Fruit fly (Drosophila melanogaster) whole organism, adult: ENCODE results near the gene CG12420.
A peak's percentile ranks its signal among the peaks of the same experiment; 100 is the strongest.

Experiments
- CG11617 ChIP-seq: fragments of 200-800 bp; sonication (Bioruptor generic); optimal IDR thresholded peaks from 2 replicates; lab custom pipeline; 2017; ENCODE audit warnings: mild to moderate bottlenecking, missing biosample characterization, missing genetic modification reagents, missing genetic modification characterization
- CG12768 ChIP-seq: fragments of 200-800 bp; sonication (Bioruptor generic); optimal IDR thresholded peaks from 2 replicates; lab custom pipeline; 2017; ENCODE audit warnings: missing biosample characterization, missing genetic modification characterization, mild to moderate bottlenecking, moderate library complexity, missing genetic modification reagents
- CG14711 ChIP-seq: fragments of 200-800 bp; sonication (Bioruptor generic); optimal IDR thresholded peaks from 2 replicates; lab custom pipeline; 2018; ENCODE audit warnings: missing biosample characterization, mild to moderate bottlenecking, missing genetic modification characterization, moderate library complexity
- CG1620 ChIP-seq: fragments of 200-800 bp; sonication (Bioruptor generic); optimal IDR thresholded peaks from 2 replicates; lab custom pipeline; 2016; ENCODE audit warnings: missing biosample characterization, missing genetic modification characterization
- CG33017 ChIP-seq: fragments of 200-800 bp; sonication (Bioruptor generic); optimal IDR thresholded peaks from 2 replicates; lab custom pipeline; 2018; ENCODE audit warnings: missing biosample characterization, mild to moderate bottlenecking, missing genetic modification characterization, moderate library complexity
- CG5204 ChIP-seq: fragments of 200-800 bp; sonication (Bioruptor generic); optimal IDR thresholded peaks from 2 replicates; lab custom pipeline; 2016; ENCODE audit warnings: missing biosample characterization, missing genetic modification characterization
- CG7045 ChIP-seq: fragments of 200-800 bp; sonication (Bioruptor generic); optimal IDR thresholded peaks from 2 replicates; lab custom pipeline; 2017; ENCODE audit warnings: missing biosample characterization, mild to moderate bottlenecking, missing genetic modification characterization
- CG7101 ChIP-seq: fragments of 200-800 bp; sonication (Bioruptor generic); optimal IDR thresholded peaks from 2 replicates; lab custom pipeline; 2018; ENCODE audit warnings: missing biosample characterization, mild to moderate bottlenecking, missing genetic modification characterization, moderate library complexity
- Clk ChIP-seq: fragments of 200-800 bp; sonication (Bioruptor generic); optimal IDR thresholded peaks from 2 replicates; lab custom pipeline; 2017; ENCODE audit warnings: missing biosample characterization, missing genetic modification characterization
- Crg-1 ChIP-seq: fragments of 200-800 bp; sonication (Bioruptor generic); optimal IDR thresholded peaks from 2 replicates; lab custom pipeline; 2016; ENCODE audit warnings: missing biosample characterization, missing genetic modification characterization
- Hr96 ChIP-seq: fragments of 200-800 bp; sonication (Bioruptor generic); optimal IDR thresholded peaks from 2 replicates; lab custom pipeline; 2016; ENCODE audit warnings: missing biosample characterization, missing genetic modification characterization
- Mnt ChIP-seq: fragments of 200-800 bp; sonication (Bioruptor generic); optimal IDR thresholded peaks from 2 replicates; lab custom pipeline; 2016; ENCODE audit warnings: missing biosample characterization, mild to moderate bottlenecking, missing genetic modification characterization
- bab1 ChIP-seq: fragments of 200-800 bp; sonication (Bioruptor generic); optimal IDR thresholded peaks from 3 replicates; lab custom pipeline; 2019; ENCODE audit warnings: missing biosample characterization, mild to moderate bottlenecking, missing genetic modification characterization, moderate library complexity
- cic ChIP-seq: fragments of 200-800 bp; sonication (Bioruptor generic); optimal IDR thresholded peaks from 2 replicates; lab custom pipeline; 2017; ENCODE audit warnings: missing biosample characterization, mild to moderate bottlenecking, missing genetic modification characterization, moderate library complexity
- cnc ChIP-seq, 2 experiments: fragments of >200 bp; optimal IDR thresholded peaks; 2 replicates each; lab custom pipeline; 2017
- kay ChIP-seq: fragments of 200-800 bp; sonication (Bioruptor generic); peaks from one replicate; lab custom pipeline; 2016; ENCODE audit warnings: missing biosample characterization, missing genetic modification characterization, borderline replicate concordance
- ovo ChIP-seq: fragments of 200-800 bp; sonication (Bioruptor generic); optimal IDR thresholded peaks from 2 replicates; lab custom pipeline; 2016; ENCODE audit warnings: missing biosample characterization, missing genetic modification characterization
- pad ChIP-seq: fragments of 200-800 bp; sonication (Bioruptor generic); optimal IDR thresholded peaks from 3 replicates; lab custom pipeline; 2017; ENCODE audit warnings: missing biosample characterization, missing genetic modification characterization, mild to moderate bottlenecking, moderate library complexity, missing genetic modification reagents
- tj ChIP-seq: fragments of 200-800 bp; sonication (Bioruptor generic); optimal IDR thresholded peaks from 3 replicates; lab custom pipeline; 2017; ENCODE audit warnings: missing biosample characterization, mild to moderate bottlenecking, missing genetic modification characterization, moderate library complexity
- toe ChIP-seq: fragments of 200-800 bp; sonication (Bioruptor generic); optimal IDR thresholded peaks from 2 replicates; lab custom pipeline; 2016; ENCODE audit warnings: missing biosample characterization, missing genetic modification characterization

Gene CG12420

dm6 chr3R:10227990-10228389, 5.5 kb downstream of the CG12420 start:
- TF ChIP-seq CG7045 (GFP tag; lab: Kevin White, UChicago) (peak; percentile 27), Clk (no peak), tj (GFP tag; lab: Kevin White, UChicago) (no peak), Mnt (GFP tag; lab: Kevin White, UChicago) (no peak), CG11617 (GFP tag; lab: Kevin White, UChicago) (no peak), CG12768 (peak; percentile 8), CG5204 (GFP tag; lab: Kevin White, UChicago) (peak; percentile 15), ovo (no peak), cic (GFP tag; lab: Kevin White, UChicago) (no peak), kay (GFP tag; lab: Kevin White, UChicago) (no peak), CG1620 (no peak)

DNA sequence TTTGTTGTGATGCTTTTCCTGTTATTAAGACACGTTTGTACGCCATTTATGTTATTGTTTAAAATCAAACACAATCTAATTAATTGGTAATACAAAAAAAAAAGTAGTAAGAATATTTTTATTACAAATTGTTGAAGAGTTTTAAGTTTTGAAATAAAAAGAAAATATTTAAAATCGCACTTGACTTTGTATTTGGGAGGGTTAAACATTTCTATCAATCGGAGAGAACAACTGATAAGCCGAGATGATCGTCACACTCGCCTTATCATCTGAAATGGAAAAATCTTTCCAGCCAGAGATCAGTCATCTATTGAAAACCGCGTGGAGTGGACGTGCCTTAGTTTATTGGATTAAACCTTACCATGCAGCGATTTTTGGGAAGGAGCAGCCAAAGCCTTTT, 28.7 kb downstream of the CG12420 start, which contains the start of gene CG3999:
CG3999 (plus strand) TSS at position 301 of the 400 bp plus-strand sequence.
- TF ChIP-seq tj (GFP tag; lab: Kevin White, UChicago) (no peak), cnc (optimal IDR thresholded peaks at IDR 0.05; lab: Kevin White, UChicago) (no peak), Mnt (GFP tag; lab: Kevin White, UChicago) (no peak), cic (GFP tag; lab: Kevin White, UChicago) (no peak), toe (no peak), CG11617 (GFP tag; lab: Kevin White, UChicago) (no peak), Clk (no peak), CG7101 (tag; lab: Kevin White, UChicago) (no peak), CG1620 (no peak), CG7045 (GFP tag; lab: Kevin White, UChicago) (no peak), bab1 (GFP tag; lab: Kevin White, UChicago) (no peak), CG14711 (tag; lab: Kevin White, UChicago) (no peak)

dm6 chr3R:10251846-10252245, 29.3 kb downstream of the CG12420 start:
- no peak for TF ChIP-seq kay (GFP tag; lab: Kevin White, UChicago)
- no peak for TF ChIP-seq toe
- TF ChIP-seq ovo: no peak
- no peak for TF ChIP-seq Crg-1
- TF ChIP-seq Mnt (GFP tag; lab: Kevin White, UChicago): no peak
- no peak for TF ChIP-seq Hr96
- no peak for TF ChIP-seq CG14711 (tag; lab: Kevin White, UChicago)
- TF ChIP-seq CG12768: no peak
- no peak for TF ChIP-seq pad (GFP tag; lab: Kevin White, UChicago)
- no peak for TF ChIP-seq CG7045 (GFP tag; lab: Kevin White, UChicago)
- no peak for TF ChIP-seq CG1620
- TF ChIP-seq cnc (optimal IDR thresholded peaks at IDR 0.05; lab: Kevin White, UChicago): no peak
- no peak for TF ChIP-seq bab1 (GFP tag; lab: Kevin White, UChicago)
- no peak for TF ChIP-seq CG5204 (GFP tag; lab: Kevin White, UChicago)
- TF ChIP-seq cic (GFP tag; lab: Kevin White, UChicago): no peak
- no peak for TF ChIP-seq tj (GFP tag; lab: Kevin White, UChicago)

- TF ChIP-seq cnc (optimal IDR thresholded peaks at IDR 0.05; lab: Kevin White, UChicago) (no peak), Hr96 (peak; percentile 2), Clk (peak; percentile 50), CG1620 (no peak), CG7045 (GFP tag; lab: Kevin White, UChicago) (peak; percentile 93), CG7101 (tag; lab: Kevin White, UChicago) (peak; percentile 97), cic (GFP tag; lab: Kevin White, UChicago) (peak; percentile 54), CG12768 (peak; percentile 85), CG33017 (peak; percentile 96), ovo (peak; percentile 38), CG14711 (tag; lab: Kevin White, UChicago) (peak; percentile 96), bab1 (GFP tag; lab: Kevin White, UChicago) (peak; percentile 92), toe (peak; percentile 26), Mnt (GFP tag; lab: Kevin White, UChicago) (peak; percentile 81), CG5204 (GFP tag; lab: Kevin White, UChicago) (peak; percentile 63), pad (GFP tag; lab: Kevin White, UChicago) (peak; percentile 79), tj (GFP tag; lab: Kevin White, UChicago) (peak; percentile 59), Crg-1 (peak; percentile 68), CG11617 (GFP tag; lab: Kevin White, UChicago) (peak; percentile 90), kay (GFP tag; lab: Kevin White, UChicago) (peak; percentile 28)
These were observed 39.3 kb downstream of the CG12420 start, which contains the start of the genes Sirt6 and pont for dm6 chr3R:10261800-10262199. TSS of gene Sirt6 (minus strand) at chr3R:10261849. TSS of gene pont (plus strand) at chr3R:10262123.

dm6 chr3R:10263972-10264536, 41.6 kb downstream of the CG12420 start, which contains the start of gene Nuak:
TSS of gene Nuak (plus strand) at chr3R:10264306.
- TF ChIP-seq tj (GFP tag; lab: Kevin White, UChicago) (peak; percentile 60), CG12768 (peak; percentile 91), bab1 (GFP tag; lab: Kevin White, UChicago) (peak; percentile 97), ovo (peak; percentile 84), toe (peak; percentile 97), CG7045 (GFP tag; lab: Kevin White, UChicago) (peak; percentile 95), Clk (peak; percentile 87), Crg-1 (peak; percentile 89), Hr96 (peak; percentile 96), CG1620 (peak; percentile 94), CG5204 (GFP tag; lab: Kevin White, UChicago) (peak; percentile 93), CG14711 (tag; lab: Kevin White, UChicago) (peak; percentile 86), Mnt (GFP tag; lab: Kevin White, UChicago) (peak; percentile 91), cic (GFP tag; lab: Kevin White, UChicago) (peak; percentile 84), CG7101 (tag; lab: Kevin White, UChicago) (peak; percentile 88), CG33017 (peak; percentile 71), pad (GFP tag; lab: Kevin White, UChicago) (peak; percentile 79), kay (GFP tag; lab: Kevin White, UChicago) (peak; percentile 80), CG11617 (GFP tag; lab: Kevin White, UChicago) (peak; percentile 85), cnc (optimal IDR thresholded peaks at IDR 0.05; lab: Kevin White, UChicago) (no peak)
